Worm (Caenorhabditis elegans): Measurements from ENCODE around the gene F46F5.13.

Gene F46F5.13

DNA sequence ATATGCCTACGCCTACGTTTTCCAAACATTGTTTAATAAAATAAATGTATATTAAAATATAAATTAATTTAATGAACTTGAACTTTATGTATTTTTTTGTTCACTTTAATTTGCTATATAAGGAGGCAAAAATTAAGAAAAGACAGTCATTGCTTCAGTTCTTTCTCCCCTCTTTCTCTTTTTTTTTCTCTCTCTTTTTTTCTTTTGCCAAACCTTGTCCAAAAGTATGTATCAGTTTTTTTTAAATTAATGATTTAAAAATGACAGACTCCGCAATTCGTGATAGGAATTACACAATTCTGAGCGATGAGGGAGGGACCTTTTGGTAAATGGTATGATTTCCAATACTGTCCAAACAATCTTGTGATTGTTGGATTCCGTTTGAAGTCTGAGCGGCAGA lies at the start of gene F46F5.13:
F46F5.13 (plus strand) TSS at position 301 of the 400 bp plus-strand sequence.
- TF ChIP-seq hlh-15 (tag; optimal IDR thresholded peaks at IDR 0.05) (no peak), sox-4 (tag; optimal IDR thresholded peaks at IDR 0.05) (no peak), sdc-2 (tag; optimal IDR thresholded peaks at IDR 0.05) (no peak), F13H6.1 (tag; optimal IDR thresholded peaks at IDR 0.05) (no peak), sox-2 (GFP tag; IDR thresholded peaks at IDR 0.05) (no peak), gmeb-2 (tag; optimal IDR thresholded peaks at IDR 0.05) (no peak), ceh-19 (GFP tag; optimal IDR thresholded peaks at IDR 0.05) (no peak), dmd-4 (tag; optimal IDR thresholded peaks at IDR 0.05; ENCODE audit: borderline replicate concordance) (no peak), ceh-34 (tag; optimal IDR thresholded peaks at IDR 0.05) (no peak), pha-4 (tag; optimal IDR thresholded peaks at IDR 0.05) (no peak), ahr-1 (tag; optimal IDR thresholded peaks at IDR 0.05) (no peak), fax-1 (tag; optimal IDR thresholded peaks at IDR 0.05) (no peak), ceh-22 (tag; optimal IDR thresholded peaks at IDR 0.05) (no peak), tbx-7 (tag; optimal IDR thresholded peaks at IDR 0.05) (no peak), che-1 (tag; optimal IDR thresholded peaks at IDR 0.05) (no peak), ceh-48 (tag; optimal IDR thresholded peaks at IDR 0.05) (no peak), C08G9.2 (tag; optimal IDR thresholded peaks at IDR 0.05) (no peak)

DNA sequence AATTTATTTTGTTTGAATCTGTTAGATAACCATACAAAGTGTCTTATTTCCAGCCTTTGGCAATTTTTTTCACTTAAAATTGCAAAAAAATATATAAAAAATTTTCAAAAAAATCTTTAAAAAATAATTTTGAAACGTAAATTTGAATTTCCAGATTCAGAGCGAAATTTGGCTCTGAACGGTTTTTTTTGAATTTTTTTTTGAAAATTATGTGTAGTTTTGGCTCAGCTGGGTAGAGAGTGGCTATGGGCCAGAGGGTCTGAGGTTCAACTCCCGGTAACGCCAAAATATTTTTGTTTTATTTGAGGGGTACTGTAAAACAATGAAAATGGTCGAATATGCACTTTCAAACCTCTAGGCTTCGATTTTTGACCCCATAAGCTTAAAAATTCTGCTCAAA lies 49.6 kb upstream of the F46F5.13 start:
- TF ChIP-seq ceh-30 (tag; optimal IDR thresholded peaks at IDR 0.05) (no peak), ztf-16 (tag; optimal IDR thresholded peaks at IDR 0.05) (no peak), hlh-6 (tag; optimal IDR thresholded peaks at IDR 0.05) (no peak), ttx-3 (tag; optimal IDR thresholded peaks at IDR 0.05) (no peak), npax-4 (tag; optimal IDR thresholded peaks at IDR 0.05) (no peak), pat-9 (tag; optimal IDR thresholded peaks at IDR 0.05) (no peak), ceh-18 (tag; optimal IDR thresholded peaks at IDR 0.05) (no peak), zip-5 (tag; optimal IDR thresholded peaks at IDR 0.05) (no peak), pha-2 (tag; optimal IDR thresholded peaks at IDR 0.05) (no peak), ref-2 (tag; optimal IDR thresholded peaks at IDR 0.05) (no peak), sox-2 (GFP tag; IDR thresholded peaks at IDR 0.05) (no peak), pros-1 (tag; optimal IDR thresholded peaks at IDR 0.05) (no peak), tbx-2 (tag; optimal IDR thresholded peaks at IDR 0.05) (no peak), sox-4 (tag; optimal IDR thresholded peaks at IDR 0.05) (no peak), lim-6 (tag; optimal IDR thresholded peaks at IDR 0.05) (no peak)

DNA sequence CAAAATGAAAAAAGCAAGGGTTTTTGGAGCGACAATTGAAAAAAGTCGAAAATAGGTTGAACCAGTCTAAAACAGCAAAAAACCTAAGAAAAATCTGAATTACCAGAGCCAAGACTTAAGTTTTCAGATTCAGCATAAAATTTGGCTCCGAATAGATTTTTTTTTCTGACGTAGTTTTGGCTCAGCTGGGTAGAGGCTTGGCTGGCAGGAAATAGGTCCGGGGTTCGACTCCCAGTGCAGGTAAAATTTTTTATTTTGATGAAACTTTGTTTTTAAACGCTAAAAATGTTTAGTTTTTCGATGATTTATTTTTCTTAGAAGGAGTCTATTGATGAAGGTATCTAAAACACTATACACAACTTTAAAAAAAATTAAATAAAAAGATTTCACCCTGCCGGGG lies 48.1 kb upstream of the F46F5.13 start:
- no peak for TF ChIP-seq ceh-9 (tag; optimal IDR thresholded peaks at IDR 0.05)
- TF ChIP-seq C38D4.7 (GFP tag; optimal IDR thresholded peaks at IDR 0.05), result no peak
- TF ChIP-seq elt-2 (tag; optimal IDR thresholded peaks at IDR 0.05), result no peak
- no peak for TF ChIP-seq pax-1 (tag; optimal IDR thresholded peaks at IDR 0.05)
- TF ChIP-seq dve-1 (tag; optimal IDR thresholded peaks at IDR 0.05), result no peak
- TF ChIP-seq unc-55 (GFP tag; optimal IDR thresholded peaks at IDR 0.05), result no peak
- no peak for TF ChIP-seq lim-6 (tag; optimal IDR thresholded peaks at IDR 0.05)
- TF ChIP-seq F13H6.1 (tag; optimal IDR thresholded peaks at IDR 0.05), result no peak
- TF ChIP-seq unc-86 (tag; optimal IDR thresholded peaks at IDR 0.05), result no peak
- TF ChIP-seq pat-9 (tag; optimal IDR thresholded peaks at IDR 0.05), result no peak
- no peak for TF ChIP-seq sdc-2 (tag; optimal IDR thresholded peaks at IDR 0.05)
- TF ChIP-seq pag-3 (tag; optimal IDR thresholded peaks at IDR 0.05; ENCODE audit: borderline replicate concordance), result no peak
- TF ChIP-seq ceh-30 (tag; optimal IDR thresholded peaks at IDR 0.05), result no peak
- no peak for TF ChIP-seq rnt-1 (tag; optimal IDR thresholded peaks at IDR 0.05)
- TF ChIP-seq npax-4 (tag; optimal IDR thresholded peaks at IDR 0.05), result no peak

DNA sequence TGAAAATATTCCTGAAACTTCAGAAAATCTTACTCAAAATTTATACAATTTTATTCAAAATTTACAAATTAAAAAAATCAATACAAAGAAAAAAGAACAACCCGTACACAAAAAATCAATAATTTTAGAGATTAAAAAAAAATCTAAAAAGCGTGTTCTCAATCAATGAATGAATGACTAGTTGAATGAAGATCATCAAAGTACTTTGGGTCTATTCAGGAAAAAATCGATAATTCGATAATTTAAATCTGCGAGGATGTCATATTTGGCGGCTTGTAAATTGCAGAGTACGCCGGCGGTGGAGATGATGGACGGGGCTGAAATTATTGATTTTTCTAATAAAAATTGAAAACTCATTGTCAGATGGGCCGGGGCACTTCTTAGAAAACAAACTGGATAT lies 46.9 kb upstream of the F46F5.13 start:
- TF ChIP-seq ceh-48 (tag; optimal IDR thresholded peaks at IDR 0.05), result peak; percentile 16
- no peak for TF ChIP-seq nfya-1 (tag; optimal IDR thresholded peaks at IDR 0.05)
- TF ChIP-seq syd-9 (tag; optimal IDR thresholded peaks at IDR 0.05), result no peak
- TF ChIP-seq hlh-8 (tag; optimal IDR thresholded peaks at IDR 0.05), result no peak

Data from whole organism, late embryonic.